Fruit fly (Drosophila melanogaster): ENCODE measurements around the gene CG11975.

- no peak for TF ChIP-seq CG6808 (GFP tag; optimal IDR thresholded peaks at IDR 0.05)
- no peak for TF ChIP-seq Hr4 (GFP tag; optimal IDR thresholded peaks at IDR 0.05)
- no peak for TF ChIP-seq Blimp-1 (GFP tag; optimal IDR thresholded peaks at IDR 0.05)
Observed at dm6 chr3R:9039448-9039847, 46.4 kb downstream of the CG11975 start, which contains the start of gene neur.

All from whole organism, prepupa.